Fruit fly (Drosophila melanogaster) whole organism, pupa: ENCODE results near the gene eEF1delta.
A peak's percentile ranks its signal among the peaks of the same experiment; 100 is the strongest.

Experiments used
- CG15710 ChIP-seq: fragments of 200-800 bp; sonication (Bioruptor generic); optimal IDR thresholded peaks from 2 replicates; lab custom pipeline; 2018; ENCODE audit warnings: missing biosample characterization, mild to moderate bottlenecking, missing genetic modification characterization, moderate library complexity
- CG17806 ChIP-seq: fragments of 200-800 bp; sonication (Bioruptor generic); optimal IDR thresholded peaks from 2 replicates; lab custom pipeline; 2018; ENCODE audit warnings: missing biosample characterization, mild to moderate bottlenecking, missing genetic modification characterization, moderate library complexity
- EcR ChIP-seq: fragments of 200-800 bp; sonication (Bioruptor generic); optimal IDR thresholded peaks from 3 replicates; lab custom pipeline; 2019; ENCODE audit warnings: missing biosample characterization, missing genetic modification characterization, mild to moderate bottlenecking, moderate library complexity, missing genetic modification reagents
- Ets98B ChIP-seq: fragments of 200-800 bp; sonication (Bioruptor generic); IDR thresholded peaks from 2 replicates; pipeline ENCODE4 v1.3.6; 2022; ENCODE audit warnings: missing biosample characterization, missing genetic modification characterization
- Pif1A ChIP-seq: fragments of 200-800 bp; sonication (Bioruptor generic); optimal IDR thresholded peaks from 3 replicates; lab custom pipeline; 2016; ENCODE audit warnings: missing biosample characterization, missing genetic modification characterization
- Pif1B ChIP-seq: fragments of 200-800 bp; sonication (Bioruptor generic); optimal IDR thresholded peaks from 3 replicates; lab custom pipeline; 2016; ENCODE audit warnings: missing biosample characterization, missing genetic modification characterization
- fd96Ca ChIP-seq: fragments of 200-800 bp; sonication (Bioruptor generic); IDR thresholded peaks from 3 replicates; pipeline ENCODE4 v1.3.6; 2022; ENCODE audit warnings: missing biosample characterization, missing genetic modification characterization
- rn ChIP-seq: fragments of 200-800 bp; sonication (Bioruptor generic); IDR thresholded peaks from 2 replicates; pipeline ENCODE4 v1.3.6; 2022; ENCODE audit warnings: missing biosample characterization, missing genetic modification characterization

DNA sequence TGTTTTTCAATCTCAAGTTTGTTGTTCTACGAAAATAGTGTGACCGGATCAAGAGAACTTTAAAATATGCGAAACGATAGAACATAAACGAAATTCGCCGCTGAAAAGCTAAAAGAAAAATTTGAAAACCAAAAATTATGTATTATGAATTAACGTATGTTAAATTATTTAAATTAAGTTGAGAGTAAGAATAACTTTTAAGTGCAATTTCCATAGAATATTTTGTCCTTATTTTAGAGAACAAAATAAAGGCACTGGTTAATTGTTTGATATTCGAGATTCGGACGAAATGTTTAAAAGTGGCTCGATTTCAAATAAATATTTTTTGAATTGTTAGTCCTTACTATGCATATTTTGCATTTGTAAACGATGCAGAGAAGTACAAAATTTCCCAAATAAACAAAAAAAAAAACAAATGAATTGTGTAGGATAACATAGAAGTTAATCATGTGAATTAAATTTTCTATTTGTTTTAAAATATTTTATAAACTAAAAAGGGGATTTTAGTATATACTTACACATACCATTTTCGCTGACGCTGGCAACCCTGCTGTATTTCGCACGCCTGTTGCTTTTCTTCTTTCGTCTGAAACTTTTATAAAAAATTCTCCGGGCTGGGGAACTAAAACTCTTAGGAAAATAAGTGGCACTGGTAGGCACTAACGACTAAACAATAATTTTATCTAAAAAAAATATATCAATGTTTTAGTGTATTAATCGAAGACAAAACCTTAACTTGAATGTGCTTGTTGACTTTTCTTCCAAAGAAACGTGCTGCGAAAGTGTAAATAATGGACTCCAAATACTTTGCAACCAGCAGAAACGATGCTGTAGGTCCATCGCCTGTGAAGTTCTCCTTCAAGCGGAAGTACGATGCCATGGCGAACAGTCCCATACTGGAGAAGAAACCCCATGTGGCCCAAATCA, 21.4 kb upstream of the eEF1delta start, which contains the start of the genes CG5727 and ath:
- no peak for TF ChIP-seq fd96Ca (GFP tag; lab: Robert Waterston, UW)
- no peak for TF ChIP-seq EcR (GFP tag; lab: Kevin White, UChicago)
- no peak for TF ChIP-seq Pif1B (GFP tag; lab: Kevin White, UChicago)
- no peak for TF ChIP-seq Ets98B (GFP tag; lab: Robert Waterston, UW)
- no peak for TF ChIP-seq rn
- no peak for TF ChIP-seq CG15710 (tag; lab: Kevin White, UChicago)
- TF ChIP-seq Pif1A (GFP tag; lab: Kevin White, UChicago), result no peak
- TF ChIP-seq CG17806 (tag; lab: Kevin White, UChicago), result peak; percentile 10
